Worm (Caenorhabditis elegans) whole organism, L1 larva: ENCODE measurements around the gene F18E3.12.

Experiments used
- aly-2 ChIP-seq: fragments of 150-350 bp; optimal IDR thresholded peaks from 2 replicates; lab custom pipeline; 2014; ENCODE audit warnings: missing biosample characterization, missing genetic modification characterization
- blmp-1 ChIP-seq: fragments of 150-350 bp; optimal IDR thresholded peaks from 2 replicates; lab custom pipeline; 2014; ENCODE audit warnings: missing biosample characterization, missing genetic modification characterization
- ceh-90 ChIP-seq: sonication (generic microtip); optimal IDR thresholded peaks from 2 replicates; lab custom pipeline; 2016; ENCODE audit warnings: missing genetic modification characterization, missing compliant biosample characterization
- dpl-1 ChIP-seq, 3 experiments: fragments of 150-350 bp in 2 of 3; sonication (generic microtip) in 1 of 3; optimal IDR thresholded peaks; 2 replicates each; lab custom pipeline; 2014 to 2017; ENCODE audit warnings: missing biosample characterization in 3 of 3, missing genetic modification characterization in 3 of 3, missing genetic modification reagents in 3 of 3
- efl-1 ChIP-seq, 4 experiments: fragments of 150-350 bp; optimal IDR thresholded peaks in 3 of 4; peaks in 1 of 4; 1 replicate in 1 of 4; 2 replicates in 3 of 4; lab custom pipeline; 2014; ENCODE audit warnings: missing biosample characterization in 2 of 4, missing genetic modification characterization in 2 of 4, missing genetic modification reagents in 2 of 4
- egl-27 ChIP-seq, 2 experiments: fragments of 150-350 bp in 1 of 2; sonication (generic microtip); optimal IDR thresholded peaks; 3 replicates each; lab custom pipeline; 2017 to 2018; ENCODE audit warnings: missing biosample characterization in 2 of 2, missing genetic modification characterization in 2 of 2, missing genetic modification reagents in 2 of 2
- elt-2 ChIP-seq: sonication (generic microtip); optimal IDR thresholded peaks from 2 replicates; lab custom pipeline; 2016; ENCODE audit warnings: missing genetic modification characterization, mild to moderate bottlenecking, inconsistent platforms, missing compliant biosample characterization, missing genetic modification reagents
- elt-3 ChIP-seq, 6 experiments: fragments of 150-350 bp in 1 of 6; sonication (generic microtip); optimal IDR thresholded peaks; 2 replicates each; lab custom pipeline; 2017 to 2018; ENCODE audit warnings: missing biosample characterization in 6 of 6, missing genetic modification characterization in 6 of 6, inconsistent platforms in 1 of 6
- fkh-4 ChIP-seq: sonication (generic microtip); optimal IDR thresholded peaks from 2 replicates; lab custom pipeline; 2016; ENCODE audit warnings: missing compliant biosample characterization, missing genetic modification characterization, borderline replicate concordance
- fkh-8 ChIP-seq: sonication (generic microtip); optimal IDR thresholded peaks from 2 replicates; lab custom pipeline; 2016; ENCODE audit warnings: mild to moderate bottlenecking, missing genetic modification characterization, missing compliant biosample characterization
- fos-1 ChIP-seq: fragments of 150-350 bp; optimal IDR thresholded peaks from 2 replicates; lab custom pipeline; 2014; ENCODE audit warnings: missing biosample characterization, missing genetic modification characterization
- hlh-17 ChIP-seq: fragments of 200-800 bp; sonication (Bioruptor generic); optimal IDR thresholded peaks from 2 replicates; lab custom pipeline; 2018; ENCODE audit warnings: missing genetic modification characterization, mild to moderate bottlenecking, missing compliant biosample characterization, moderate library complexity, borderline replicate concordance
- hlh-4 ChIP-seq: sonication (generic microtip); optimal IDR thresholded peaks from 2 replicates; lab custom pipeline; 2016; ENCODE audit warnings: mild to moderate bottlenecking, missing genetic modification characterization, missing compliant biosample characterization
- jun-1 ChIP-seq: fragments of 150-350 bp; optimal IDR thresholded peaks from 2 replicates; lab custom pipeline; 2014; ENCODE audit warnings: missing biosample characterization, missing genetic modification reagents, missing genetic modification characterization
- lin-15B ChIP-seq: fragments of 150-350 bp; sonication (generic microtip); optimal IDR thresholded peaks from 3 replicates; lab custom pipeline; 2014; ENCODE audit warnings: missing biosample characterization, missing genetic modification characterization
- lin-35 ChIP-seq, 2 experiments: fragments of 150-350 bp; optimal IDR thresholded peaks; 2 replicates each; lab custom pipeline; 2014; ENCODE audit warnings: missing biosample characterization in 2 of 2, missing genetic modification characterization in 2 of 2, missing genetic modification reagents in 2 of 2
- mef-2 ChIP-seq: fragments of 150-350 bp; optimal IDR thresholded peaks from 2 replicates; lab custom pipeline; 2014; ENCODE audit warnings: missing biosample characterization, missing genetic modification characterization
- nhr-11 ChIP-seq: fragments of 150-350 bp; optimal IDR thresholded peaks from 2 replicates; lab custom pipeline; 2014; ENCODE audit warnings: missing biosample characterization, missing genetic modification characterization
- nhr-12 ChIP-seq: sonication (generic microtip); optimal IDR thresholded peaks from 2 replicates; lab custom pipeline; 2017; ENCODE audit warnings: missing biosample characterization, missing genetic modification characterization
- nhr-28 ChIP-seq: fragments of 150-350 bp; optimal IDR thresholded peaks from 2 replicates; lab custom pipeline; 2014; ENCODE audit warnings: missing biosample characterization, missing genetic modification characterization
- nhr-47 ChIP-seq: sonication (generic microtip); optimal IDR thresholded peaks from 2 replicates; lab custom pipeline; 2016; ENCODE audit warnings: mild to moderate bottlenecking, missing genetic modification characterization, moderate library complexity, missing compliant biosample characterization
- nhr-84 ChIP-seq: sonication (generic microtip); optimal IDR thresholded peaks from 2 replicates; lab custom pipeline; 2017; ENCODE audit warnings: missing biosample characterization, missing genetic modification characterization
- snu-23 ChIP-seq: sonication (generic microtip); optimal IDR thresholded peaks from 2 replicates; lab custom pipeline; 2016; ENCODE audit warnings: missing genetic modification characterization, missing compliant biosample characterization
- tbx-2 ChIP-seq: sonication (generic microtip); optimal IDR thresholded peaks from 2 replicates; lab custom pipeline; 2016; ENCODE audit warnings: missing genetic modification characterization, missing compliant biosample characterization
- unc-30 ChIP-seq: sonication (generic microtip); optimal IDR thresholded peaks from 2 replicates; lab custom pipeline; 2017; ENCODE audit warnings: missing biosample characterization, missing genetic modification characterization
- vab-15 ChIP-seq: sonication (generic microtip); optimal IDR thresholded peaks from 2 replicates; lab custom pipeline; 2017; ENCODE audit warnings: missing genotype, mild to moderate bottlenecking, missing genetic modification characterization, missing compliant biosample characterization
- xbp-1 ChIP-seq: sonication (generic microtip); optimal IDR thresholded peaks from 2 replicates; lab custom pipeline; 2016; ENCODE audit warnings: missing genetic modification characterization, missing compliant biosample characterization
- ztf-4 ChIP-seq: fragments of 150-350 bp; optimal IDR thresholded peaks from 2 replicates; lab custom pipeline; 2014; ENCODE audit warnings: missing biosample characterization, missing genetic modification characterization

The F18E3.12 gene

ce11 chrV:7415780-7416428, 1.1 kb downstream of the F18E3.12 start, which contains the start of gene F18E3.13 (continued):
- TF ChIP-seq snu-23 (peak; percentile 74), dpl-1 (GFP tag; optimal IDR thresholded peaks at IDR 0.05; lab: Kevin White, UChicago) (peak in 1 of 3 experiments; percentile 24), fos-1 (no peak), nhr-47 (tag; lab: Kevin White, UChicago) (peak; percentile 34), hlh-17 (no peak), efl-1 (optimal IDR thresholded peaks at IDR 0.05; lab: Kevin White, UChicago) (no peak), efl-1 (GFP tag; optimal IDR thresholded peaks at IDR 0.05 in 1 of 2; lab: Kevin White, UChicago) (peak in 1 of 2 experiments; percentile 89)

DNA sequence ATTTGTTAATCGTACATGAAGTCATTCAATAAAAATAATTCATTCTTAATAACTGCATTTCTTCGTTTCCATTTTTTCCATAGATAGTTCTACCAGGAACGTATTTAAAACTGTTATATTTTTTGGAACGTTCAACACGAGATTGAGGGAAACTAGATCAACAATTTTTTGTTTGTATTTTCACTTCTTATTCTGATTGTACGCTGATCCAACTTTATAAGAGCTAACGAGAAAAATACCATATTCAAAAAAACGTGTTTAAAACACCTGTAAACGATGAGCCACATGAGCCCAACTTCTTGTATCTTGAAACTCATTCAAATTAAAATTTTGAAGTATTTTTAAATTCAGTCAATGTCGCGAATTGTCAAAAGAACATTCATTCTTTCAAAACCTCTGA, 1.8 kb downstream of the F18E3.12 start:
- TF ChIP-seq fos-1 = no peak
- peak in 1 of 2 experiments; percentile 17 for TF ChIP-seq lin-35 (GFP tag; optimal IDR thresholded peaks at IDR 0.05; lab: Kevin White, UChicago)

DNA sequence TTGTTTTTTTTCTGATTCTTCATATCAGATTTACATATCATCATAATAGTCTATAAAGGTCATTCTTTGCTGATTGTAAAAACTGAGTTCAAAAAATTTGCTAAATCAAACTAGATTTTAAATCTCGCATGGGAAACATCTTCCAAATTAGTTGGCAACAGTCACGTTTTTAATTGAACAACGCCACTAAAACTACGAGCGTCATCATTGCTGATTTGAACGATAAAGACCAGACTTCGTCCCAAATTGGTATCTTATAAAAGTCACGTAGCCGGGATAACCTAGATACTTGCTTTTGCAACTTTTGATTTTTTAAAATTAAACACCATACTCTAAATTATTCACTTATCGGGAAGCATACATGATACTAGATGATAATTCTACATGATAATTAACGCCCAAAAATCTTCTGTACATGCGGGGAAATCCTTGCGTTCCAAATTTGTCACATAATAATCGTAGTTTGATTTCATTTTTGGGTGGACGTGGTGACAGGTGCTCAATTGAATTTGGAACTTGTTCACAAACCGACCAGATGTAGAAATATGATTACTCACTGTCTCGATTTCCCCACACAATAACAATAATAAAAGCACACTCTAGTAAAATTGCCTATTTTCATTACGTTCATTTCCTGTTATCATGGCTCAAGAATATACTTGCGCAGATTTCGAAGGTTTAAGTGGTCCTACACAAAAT, 2.4 kb downstream of the F18E3.12 start, which contains the start of gene srw-67:
srw-67 (plus strand) TSS at position 643 of the 699 bp plus-strand sequence.
- TF ChIP-seq ztf-4 (tag; lab: Kevin White, UChicago) (no peak), fkh-8 (tag; lab: Kevin White, UChicago) (no peak), tbx-2 (tag; lab: Kevin White, UChicago) (no peak), fkh-4 (tag; lab: Kevin White, UChicago) (no peak), unc-30 (tag; lab: Kevin White, UChicago) (no peak), efl-1 (optimal IDR thresholded peaks at IDR 0.05; lab: Kevin White, UChicago) (no peak), efl-1 (GFP tag; optimal IDR thresholded peaks at IDR 0.05 in 1 of 2; lab: Kevin White, UChicago) (peak in 1 of 2 experiments; percentile 41), jun-1 (tag; lab: Kevin White, UChicago) (no peak), elt-2 (no peak), elt-3 (tag; optimal IDR thresholded peaks at IDR 0.05; lab: Kevin White, UChicago) (peak in 1 of 6 experiments; percentile 33), nhr-12 (tag; lab: Kevin White, UChicago) (no peak), mef-2 (tag; lab: Kevin White, UChicago) (no peak), blmp-1 (peak; percentile 14)

DNA sequence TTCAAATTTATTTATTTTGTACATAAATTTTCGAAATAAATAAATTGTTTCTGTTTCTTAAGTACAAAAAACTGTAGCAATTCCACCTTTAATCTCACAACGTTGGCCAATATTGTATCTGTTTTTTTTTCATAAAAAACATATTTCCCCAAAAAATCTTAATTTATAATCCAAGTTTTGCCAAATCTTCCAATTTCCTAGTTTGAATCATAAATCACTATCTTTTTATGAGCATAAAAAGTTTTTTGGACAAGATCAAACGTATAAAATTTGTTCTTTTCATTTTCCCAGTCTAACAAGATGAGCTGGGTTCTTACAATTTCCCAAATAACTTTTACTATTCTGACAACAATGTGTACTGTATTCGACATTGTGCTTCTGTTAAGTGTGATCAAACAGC, 5.4 kb downstream of the F18E3.12 start, which contains the start of gene srxa-4:
srxa-4 (plus strand) TSS at position 301 of the 400 bp plus-strand sequence.
- TF ChIP-seq xbp-1 = no peak
- TF ChIP-seq, all 84 proteins: peak for 0

DNA sequence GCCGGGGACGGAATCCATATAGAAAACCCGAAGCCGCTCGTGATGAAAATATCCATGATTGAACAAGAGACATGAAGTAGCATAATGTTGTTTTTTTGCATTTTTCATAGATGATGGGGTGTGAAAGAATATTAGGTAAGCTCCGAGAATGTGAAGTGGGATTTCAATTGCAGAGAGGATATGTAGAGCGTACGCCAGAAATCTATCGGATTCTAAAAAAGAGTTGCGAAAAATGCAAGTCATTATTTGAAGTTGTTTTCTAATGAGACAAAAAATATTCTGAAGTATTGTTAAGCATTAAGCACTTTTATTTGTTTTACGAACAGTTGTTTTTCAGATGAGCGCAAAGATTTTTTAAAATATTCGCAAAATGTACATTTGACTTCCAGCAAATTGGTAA, 9.6 kb downstream of the F18E3.12 start, which contains the start of gene F18E3.10:
F18E3.10 (minus strand) TSS at position 101 of the 400 bp plus-strand sequence.
- TF ChIP-seq nhr-84 (tag; lab: Kevin White, UChicago) (no peak), efl-1 (optimal IDR thresholded peaks at IDR 0.05; lab: Kevin White, UChicago) (no peak), efl-1 (GFP tag; optimal IDR thresholded peaks at IDR 0.05 in 1 of 2; lab: Kevin White, UChicago) (no peak), ceh-90 (tag; lab: Kevin White, UChicago) (no peak), vab-15 (tag; lab: Kevin White, UChicago) (no peak), hlh-4 (tag; lab: Kevin White, UChicago) (no peak), fkh-8 (tag; lab: Kevin White, UChicago) (no peak), nhr-28 (tag; lab: Kevin White, UChicago) (no peak), egl-27 (tag; optimal IDR thresholded peaks at IDR 0.05; lab: Kevin White, UChicago) (no peak), ztf-4 (tag; lab: Kevin White, UChicago) (no peak), xbp-1 (no peak), aly-2 (no peak), nhr-11 (tag; lab: Kevin White, UChicago) (no peak), lin-15B (tag; lab: Kevin White, UChicago) (no peak), mef-2 (tag; lab: Kevin White, UChicago) (no peak), nhr-12 (tag; lab: Kevin White, UChicago) (no peak)
